Worm (Caenorhabditis elegans) whole organism, L2 larva: ENCODE results near the gene let-711.

Experiments
- aly-2 ChIP-seq: fragments of 150-350 bp; optimal IDR thresholded peaks from 2 replicates; lab custom pipeline; 2014; ENCODE audit warnings: missing biosample characterization, missing genetic modification characterization
- ama-1 ChIP-seq: fragments of 150-350 bp; optimal IDR thresholded peaks from 2 replicates; lab custom pipeline; 2018; ENCODE audit warnings: inconsistent platforms
- blmp-1 ChIP-seq: sonication (generic microtip); optimal IDR thresholded peaks from 2 replicates; lab custom pipeline; 2017; ENCODE audit warnings: missing genetic modification characterization, mild to moderate bottlenecking, missing compliant biosample characterization, antibody characterized with exemption, moderate library complexity; ENCODE audit not compliant: insufficient read depth
- egl-27 ChIP-seq: sonication (generic microtip); optimal IDR thresholded peaks from 3 replicates; lab custom pipeline; 2017; ENCODE audit warnings: missing biosample characterization, missing genetic modification reagents, missing genetic modification characterization
- elt-3 ChIP-seq: sonication (generic microtip); optimal IDR thresholded peaks from 2 replicates; lab custom pipeline; 2017; ENCODE audit warnings: missing biosample characterization, missing genetic modification characterization
- fos-1 ChIP-seq: fragments of 150-350 bp; optimal IDR thresholded peaks from 2 replicates; lab custom pipeline; 2014; ENCODE audit warnings: missing biosample characterization, missing genetic modification characterization
- mab-5 ChIP-seq: fragments of 150-350 bp; optimal IDR thresholded peaks from 2 replicates; lab custom pipeline; 2014; ENCODE audit warnings: missing biosample characterization, missing genetic modification characterization
- nhr-11 ChIP-seq: fragments of 150-350 bp; optimal IDR thresholded peaks from 2 replicates; lab custom pipeline; 2014; ENCODE audit warnings: missing biosample characterization, missing genetic modification characterization
- unc-39 ChIP-seq: fragments of 150-350 bp; optimal IDR thresholded peaks from 2 replicates; lab custom pipeline; 2014; ENCODE audit warnings: missing biosample characterization, missing genetic modification characterization
- unc-62 ChIP-seq: fragments of 150-350 bp; optimal IDR thresholded peaks from 2 replicates; lab custom pipeline; 2014; ENCODE audit warnings: missing biosample characterization, missing genetic modification reagents, missing genetic modification characterization
- zag-1 ChIP-seq: fragments of 150-350 bp; optimal IDR thresholded peaks from 2 replicates; lab custom pipeline; 2014; ENCODE audit warnings: missing biosample characterization, missing genetic modification characterization
- ztf-11 ChIP-seq: sonication (generic microtip); optimal IDR thresholded peaks from 2 replicates; lab custom pipeline; 2017; ENCODE audit warnings: missing biosample characterization, missing genetic modification characterization
- ztf-4 ChIP-seq: fragments of 150-350 bp; optimal IDR thresholded peaks from 2 replicates; lab custom pipeline; 2014; ENCODE audit warnings: missing biosample characterization, missing genetic modification characterization

DNA sequence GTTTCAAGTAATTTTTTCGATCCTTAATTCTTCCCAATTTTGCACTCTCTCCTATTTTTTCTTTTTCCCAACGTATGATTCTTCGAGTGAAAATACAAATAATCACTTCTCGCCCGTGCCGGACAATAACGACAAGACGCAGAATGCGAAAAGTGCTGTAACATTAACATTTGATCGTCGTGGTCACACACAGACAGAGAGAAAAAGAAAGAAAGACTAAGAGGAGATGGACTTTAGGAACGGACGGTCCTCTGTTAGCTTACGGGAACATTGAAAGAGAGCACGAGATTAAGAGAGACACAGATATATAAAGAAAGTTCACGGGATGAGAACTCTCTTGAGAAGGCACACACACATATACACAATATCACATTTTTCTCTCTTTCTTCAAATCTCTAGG is 1.4 kb downstream of the let-711 start:
- TF ChIP-seq unc-62 (GFP tag; lab: Kevin White, UChicago) (no peak), fos-1 (tag; lab: Kevin White, UChicago) (peak; percentile 17), nhr-11 (tag; lab: Kevin White, UChicago) (no peak), egl-27 (tag; lab: Kevin White, UChicago) (no peak), ztf-4 (no peak), ama-1 (lab: Kevin White, UChicago) (no peak), zag-1 (no peak), blmp-1 (no peak), unc-39 (no peak), elt-3 (no peak), ztf-11 (no peak), mab-5 (no peak), aly-2 (no peak)
